Worm (Caenorhabditis elegans) whole organism, late embryonic: ENCODE results near the gene wdr-83.

Source experiments
- F13H6.1 ChIP-seq: sonication (generic microtip); optimal IDR thresholded peaks from 2 replicates; lab custom pipeline; 2016; ENCODE audit warnings: missing genetic modification characterization, missing compliant biosample characterization
- K09A11.1 ChIP-seq: sonication (generic microtip); optimal IDR thresholded peaks from 2 replicates; lab custom pipeline; 2017; ENCODE audit warnings: antibody characterized with exemption, mild to moderate bottlenecking, missing genetic modification characterization, missing compliant biosample characterization; ENCODE audit not compliant: insufficient read depth
- ahr-1 ChIP-seq: sonication (generic microtip); optimal IDR thresholded peaks from 2 replicates; lab custom pipeline; 2016; ENCODE audit warnings: missing genetic modification characterization, missing compliant biosample characterization
- ama-1 ChIP-seq: fragments of 150-350 bp; optimal IDR thresholded peaks from 2 replicates; lab custom pipeline; 2014
- ceh-14 ChIP-seq: sonication (generic microtip); optimal IDR thresholded peaks from 2 replicates; lab custom pipeline; 2016; ENCODE audit warnings: missing genotype, missing genetic modification characterization, missing compliant biosample characterization
- ceh-18 ChIP-seq: sonication (generic microtip); optimal IDR thresholded peaks from 2 replicates; lab custom pipeline; 2016; ENCODE audit warnings: missing genetic modification characterization, missing compliant biosample characterization
- ceh-19 ChIP-seq: fragments of 200-800 bp; sonication (Bioruptor generic); optimal IDR thresholded peaks from 2 replicates; lab custom pipeline; 2018; ENCODE audit warnings: mild to moderate bottlenecking, missing genetic modification characterization, missing compliant biosample characterization
- ceh-24 ChIP-seq: sonication (generic microtip); optimal IDR thresholded peaks from 2 replicates; lab custom pipeline; 2016; ENCODE audit warnings: mild to moderate bottlenecking, missing genetic modification characterization, missing compliant biosample characterization
- ceh-30 ChIP-seq: fragments of 150-350 bp; optimal IDR thresholded peaks from 2 replicates; lab custom pipeline; 2014; ENCODE audit warnings: missing biosample characterization, missing genetic modification characterization
- ceh-6 ChIP-seq: fragments of 200-800 bp; sonication (Bioruptor generic); optimal IDR thresholded peaks from 2 replicates; lab custom pipeline; 2018; ENCODE audit warnings: mild to moderate bottlenecking, missing genetic modification characterization, missing compliant biosample characterization
- dve-1 ChIP-seq: sonication (generic microtip); optimal IDR thresholded peaks from 2 replicates; lab custom pipeline; 2017; ENCODE audit warnings: antibody characterized with exemption, mild to moderate bottlenecking, missing genetic modification characterization, missing compliant biosample characterization
- elt-2 ChIP-seq: sonication (generic microtip); optimal IDR thresholded peaks from 2 replicates; lab custom pipeline; 2016; ENCODE audit warnings: missing genetic modification reagents, missing genetic modification characterization, missing compliant biosample characterization
- elt-4 ChIP-seq: sonication (generic microtip); optimal IDR thresholded peaks from 2 replicates; lab custom pipeline; 2016; ENCODE audit warnings: missing genetic modification characterization, missing compliant biosample characterization
- eyg-1 ChIP-seq: sonication (generic microtip); optimal IDR thresholded peaks from 2 replicates; lab custom pipeline; 2016; ENCODE audit warnings: missing genotype, missing genetic modification characterization, missing compliant biosample characterization
- fax-1 ChIP-seq: sonication (generic microtip); optimal IDR thresholded peaks from 2 replicates; lab custom pipeline; 2016; ENCODE audit warnings: missing genotype, missing genetic modification characterization, missing compliant biosample characterization
- fkh-6 ChIP-seq: sonication (generic microtip); optimal IDR thresholded peaks from 2 replicates; lab custom pipeline; 2016; ENCODE audit warnings: missing genetic modification characterization, missing compliant biosample characterization
- hlh-13 ChIP-seq: fragments of 200-800 bp; sonication (Bioruptor generic); optimal IDR thresholded peaks from 2 replicates; lab custom pipeline; 2018; ENCODE audit warnings: mild to moderate bottlenecking, missing genetic modification characterization, missing compliant biosample characterization
- hlh-8 ChIP-seq: sonication (generic microtip); optimal IDR thresholded peaks from 2 replicates; lab custom pipeline; 2016; ENCODE audit warnings: missing genotype, missing genetic modification characterization, missing compliant biosample characterization
- nhr-232 ChIP-seq: sonication (generic microtip); optimal IDR thresholded peaks from 2 replicates; lab custom pipeline; 2016; ENCODE audit warnings: missing genetic modification characterization, missing compliant biosample characterization
- npax-4 ChIP-seq: sonication (generic microtip); optimal IDR thresholded peaks from 2 replicates; lab custom pipeline; 2016; ENCODE audit warnings: missing genetic modification characterization, missing compliant biosample characterization
- pat-9 ChIP-seq: fragments of 200-800 bp; sonication (Bioruptor generic); optimal IDR thresholded peaks from 2 replicates; lab custom pipeline; 2018; ENCODE audit warnings: mild to moderate bottlenecking, missing genetic modification characterization, moderate library complexity, missing compliant biosample characterization
- pha-2 ChIP-seq: sonication (generic microtip); optimal IDR thresholded peaks from 2 replicates; lab custom pipeline; 2017; ENCODE audit warnings: mild to moderate bottlenecking, missing genetic modification characterization, missing compliant biosample characterization
- pha-4 ChIP-seq: fragments of 150-350 bp; optimal IDR thresholded peaks from 2 replicates; lab custom pipeline; 2018; ENCODE audit warnings: missing biosample characterization, missing genetic modification reagents, missing genetic modification characterization
- pros-1 ChIP-seq: fragments of 150-350 bp; optimal IDR thresholded peaks from 2 replicates; lab custom pipeline; 2014; ENCODE audit warnings: missing biosample characterization, missing genetic modification reagents, missing genetic modification characterization
- ref-2 ChIP-seq: sonication (generic microtip); optimal IDR thresholded peaks from 2 replicates; lab custom pipeline; 2016; ENCODE audit warnings: missing genetic modification characterization, missing compliant biosample characterization
- sox-2 ChIP-seq: fragments of 200-800 bp; sonication (Bioruptor generic); IDR thresholded peaks from 2 replicates; pipeline ENCODE4 v1.3.6; 2022; ENCODE audit warnings: missing genetic modification reagents, missing genetic modification characterization, missing compliant biosample characterization
- sox-4 ChIP-seq: sonication (generic microtip); optimal IDR thresholded peaks from 2 replicates; lab custom pipeline; 2017; ENCODE audit warnings: mild to moderate bottlenecking, missing genetic modification characterization, inconsistent platforms, missing compliant biosample characterization
- tbx-7 ChIP-seq: sonication (generic microtip); optimal IDR thresholded peaks from 2 replicates; lab custom pipeline; 2016; ENCODE audit warnings: missing genotype, missing genetic modification characterization, missing compliant biosample characterization
- ttx-3 ChIP-seq: sonication (generic microtip); optimal IDR thresholded peaks from 2 replicates; lab custom pipeline; 2016; ENCODE audit warnings: missing genetic modification reagents, missing genetic modification characterization, missing compliant biosample characterization
- unc-55 ChIP-seq: sonication (generic microtip); optimal IDR thresholded peaks from 2 replicates; lab custom pipeline; 2017; ENCODE audit warnings: missing biosample characterization, missing genetic modification reagents, missing genetic modification characterization
- unc-86 ChIP-seq: sonication (generic microtip); optimal IDR thresholded peaks from 2 replicates; lab custom pipeline; 2016; ENCODE audit warnings: missing genetic modification characterization, missing compliant biosample characterization
- ztf-16 ChIP-seq: sonication (generic microtip); optimal IDR thresholded peaks from 2 replicates; lab custom pipeline; 2017; ENCODE audit warnings: missing genetic modification characterization, missing compliant biosample characterization

wdr-83 gene

ce11 chrII:5055129-5055666, 23.7 kb upstream of the wdr-83 start, which contains the start of the genes ify-1 and rpl-22 (continued):
- TF ChIP-seq hlh-8 (tag; lab: Kevin White, UChicago) (peak; percentile 31), ceh-19 (GFP tag; lab: Kevin White, UChicago) (peak; percentile 20), ttx-3 (tag; lab: Kevin White, UChicago) (no peak), ceh-18 (tag; lab: Kevin White, UChicago) (peak; percentile 86), ceh-30 (tag; lab: Kevin White, UChicago) (peak; percentile 66), unc-55 (peak; percentile 71), hlh-13 (GFP tag; lab: Kevin White, UChicago) (no peak), pha-4 (tag; lab: Kevin White, UChicago) (no peak), F13H6.1 (no peak), fax-1 (tag; lab: Kevin White, UChicago) (peak; percentile 22), dve-1 (tag; lab: Kevin White, UChicago) (peak; percentile 82), K09A11.1 (peak; percentile 4), sox-2 (no peak), unc-86 (tag; lab: Kevin White, UChicago) (peak; percentile 61)
- TF ChIP-seq, all 69 proteins: peak for 30

- TF ChIP-seq pha-2: no peak
- TF ChIP-seq pros-1 (tag; lab: Kevin White, UChicago): no peak
- TF ChIP-seq pha-4 (tag; lab: Kevin White, UChicago): no peak
- TF ChIP-seq ceh-14 (tag; lab: Kevin White, UChicago): no peak
- TF ChIP-seq fkh-6 (tag; lab: Kevin White, UChicago): no peak
- no peak for TF ChIP-seq ceh-24
- no peak for TF ChIP-seq dve-1 (tag; lab: Kevin White, UChicago)
Observed at ce11 chrII:5050776-5051175, 19.3 kb upstream of the wdr-83 start.

DNA sequence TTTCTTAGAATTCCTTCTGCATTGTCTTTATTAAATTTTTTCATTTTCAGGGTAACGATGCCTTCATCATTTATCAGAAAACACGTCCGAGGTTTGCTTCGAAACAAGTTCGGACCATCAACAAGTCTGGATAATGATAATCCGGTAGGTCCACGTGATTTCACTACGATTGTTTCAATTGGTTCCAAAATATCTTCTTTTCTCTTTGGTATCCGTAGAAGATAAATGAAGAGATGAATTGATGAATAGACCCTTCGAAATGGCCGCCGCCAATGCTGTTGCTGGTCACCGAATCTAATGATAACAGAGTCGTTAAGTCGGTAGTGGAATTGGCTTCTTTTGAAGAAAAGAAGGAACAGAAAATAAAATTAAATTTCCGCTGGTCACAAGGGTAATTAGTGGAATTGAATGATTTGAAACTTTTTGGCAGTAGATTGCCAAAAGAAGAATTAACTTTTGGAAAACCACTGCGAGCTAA, 18.4 kb upstream of the wdr-83 start, which contains the start of gene F33G12.6:
Gene F33G12.6, plus strand, starts transcription at position 51 of the 478 bp plus-strand sequence.
- TF ChIP-seq pros-1 (tag; lab: Kevin White, UChicago): no peak
- no peak for TF ChIP-seq sox-2
- TF ChIP-seq ttx-3 (tag; lab: Kevin White, UChicago): no peak
- no peak for TF ChIP-seq sox-4 (tag; lab: Kevin White, UChicago)

ce11 chrII:5049249-5049648, 17.7 kb upstream of the wdr-83 start:
- TF ChIP-seq dve-1 (tag; lab: Kevin White, UChicago) (no peak), npax-4 (tag; lab: Kevin White, UChicago) (no peak), elt-4 (tag; lab: Kevin White, UChicago) (no peak), elt-2 (tag; lab: Kevin White, UChicago) (no peak), ztf-16 (tag; lab: Kevin White, UChicago) (no peak), ceh-30 (tag; lab: Kevin White, UChicago) (no peak), ceh-14 (tag; lab: Kevin White, UChicago) (no peak), eyg-1 (no peak), unc-55 (no peak), tbx-7 (tag; lab: Kevin White, UChicago) (no peak), ahr-1 (tag; lab: Kevin White, UChicago) (no peak), ama-1 (lab: Kevin White, UChicago) (no peak), nhr-232 (tag; lab: Kevin White, UChicago) (no peak), hlh-13 (GFP tag; lab: Kevin White, UChicago) (no peak), pha-2 (no peak), fax-1 (tag; lab: Kevin White, UChicago) (no peak), ceh-6 (GFP tag; lab: Kevin White, UChicago) (no peak), ceh-19 (GFP tag; lab: Kevin White, UChicago) (no peak), ref-2 (tag; lab: Kevin White, UChicago) (no peak), pat-9 (tag; lab: Kevin White, UChicago) (no peak)
